Worm (Caenorhabditis elegans): ENCODE results near the gene sri-67.

The sri-67 gene

DNA sequence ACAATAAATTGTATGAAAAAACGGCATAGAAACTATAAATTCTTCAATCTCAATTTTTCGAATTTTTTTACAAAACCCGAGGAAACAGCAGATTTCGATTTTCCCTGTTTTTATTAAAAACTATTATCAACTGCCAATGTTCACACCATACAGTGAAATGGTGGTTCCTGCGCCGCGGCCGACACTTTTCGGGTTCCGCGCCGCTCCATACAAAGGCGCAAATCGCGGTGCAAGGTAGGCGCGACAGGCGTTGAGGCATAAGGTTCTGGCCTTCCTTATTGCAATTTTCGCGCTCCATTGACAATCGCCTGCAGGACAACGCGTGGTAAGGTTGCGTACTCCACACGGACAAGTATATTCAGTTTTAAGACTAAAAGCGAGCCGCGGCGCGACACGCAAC, 996 bp upstream of the sri-67 start:
- no peak for TF ChIP-seq nhr-237 (tag; optimal IDR thresholded peaks at IDR 0.05)
- no peak for TF ChIP-seq fkh-10 (GFP tag; optimal IDR thresholded peaks at IDR 0.05)
- no peak for TF ChIP-seq ceh-9 (tag; optimal IDR thresholded peaks at IDR 0.05)

- TF ChIP-seq egl-27 (tag; optimal IDR thresholded peaks at IDR 0.05): no peak
- TF ChIP-seq tbx-2 (tag; optimal IDR thresholded peaks at IDR 0.05): no peak
- TF ChIP-seq pqm-1 (tag; optimal IDR thresholded peaks at IDR 0.05): no peak
- no peak for TF ChIP-seq daf-12 (tag; optimal IDR thresholded peaks at IDR 0.05)
- no peak for TF ChIP-seq egl-5 (tag; optimal IDR thresholded peaks at IDR 0.05)
- TF ChIP-seq nhr-237 (tag; optimal IDR thresholded peaks at IDR 0.05): no peak
- TF ChIP-seq fkh-2 (tag; optimal IDR thresholded peaks at IDR 0.05): no peak
- no peak for TF ChIP-seq lin-39 (tag; optimal IDR thresholded peaks at IDR 0.05)
- TF ChIP-seq aly-2 (tag; optimal IDR thresholded peaks at IDR 0.05): no peak
- TF ChIP-seq skn-1 (tag; optimal IDR thresholded peaks at IDR 0.05): no peak
- TF ChIP-seq fos-1 (tag; optimal IDR thresholded peaks at IDR 0.05): no peak
- no peak for TF ChIP-seq elt-2 (tag; optimal IDR thresholded peaks at IDR 0.05)
- no peak for TF ChIP-seq nhr-28 (tag; optimal IDR thresholded peaks at IDR 0.05)
- no peak for TF ChIP-seq lsy-12 (tag; optimal IDR thresholded peaks at IDR 0.05)
- no peak for TF ChIP-seq fkh-10 (GFP tag; optimal IDR thresholded peaks at IDR 0.05)
- no peak for TF ChIP-seq pha-4 (tag; optimal IDR thresholded peaks at IDR 0.05)
- no peak for TF ChIP-seq nhr-76 (tag; optimal IDR thresholded peaks at IDR 0.05)
These were observed 6.3 kb downstream of the sri-67 start, which contains the start of gene Y60A3A.25 for ce11 chrV:19994093-19994492. Gene Y60A3A.25, minus strand, starts transcription at chrV:19994193.

DNA sequence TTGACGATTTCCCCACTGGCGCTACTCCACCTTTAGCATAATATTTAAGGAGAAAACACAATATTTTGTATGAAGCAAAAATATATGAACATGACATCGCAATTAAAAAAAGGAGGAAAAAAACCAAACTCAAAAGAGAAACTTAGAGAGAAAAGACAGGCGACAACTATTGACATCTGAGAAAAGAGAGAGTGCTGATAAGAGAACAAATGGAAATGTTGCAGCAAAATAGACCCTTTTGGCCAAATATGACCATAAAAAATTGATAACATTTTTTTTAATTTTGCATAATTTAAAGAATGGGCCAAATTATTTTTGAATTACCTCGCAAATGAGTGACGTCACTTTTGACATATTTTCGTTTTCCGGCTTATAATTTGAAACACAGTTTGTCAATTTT, 6.9 kb downstream of the sri-67 start:
- TF ChIP-seq elt-2 (tag; optimal IDR thresholded peaks at IDR 0.05) (peak; percentile 64), pqm-1 (tag; optimal IDR thresholded peaks at IDR 0.05) (peak; percentile 12), egl-27 (tag; optimal IDR thresholded peaks at IDR 0.05) (no peak)

- no peak for TF ChIP-seq lin-39 (tag; optimal IDR thresholded peaks at IDR 0.05)
- no peak for TF ChIP-seq ceh-82 (tag; optimal IDR thresholded peaks at IDR 0.05)
- TF ChIP-seq nhr-23 (tag; optimal IDR thresholded peaks at IDR 0.05): no peak
- no peak for TF ChIP-seq ceh-16 (tag; optimal IDR thresholded peaks at IDR 0.05)
- TF ChIP-seq nhr-67 (tag; optimal IDR thresholded peaks at IDR 0.05): no peak
- no peak for TF ChIP-seq egl-27 (tag; optimal IDR thresholded peaks at IDR 0.05)
- no peak for TF ChIP-seq nhr-237 (tag; optimal IDR thresholded peaks at IDR 0.05)
- no peak for TF ChIP-seq pha-4 (tag; optimal IDR thresholded peaks at IDR 0.05)
- no peak for TF ChIP-seq lin-15B (tag; optimal IDR thresholded peaks at IDR 0.05)
- no peak for TF ChIP-seq elt-3 (tag; optimal IDR thresholded peaks at IDR 0.05)
- TF ChIP-seq ZK546.5 (tag; optimal IDR thresholded peaks at IDR 0.05): no peak
- TF ChIP-seq elt-1 (tag; optimal IDR thresholded peaks at IDR 0.05): no peak
- TF ChIP-seq nhr-12 (tag; optimal IDR thresholded peaks at IDR 0.05): no peak
These were observed 9.7 kb downstream of the sri-67 start for ce11 chrV:19997481-19997880.

ce11 chrV:19998203-19998836, 10.5 kb downstream of the sri-67 start:
- TF ChIP-seq nhr-28 (tag; optimal IDR thresholded peaks at IDR 0.05) (no peak), ceh-28 (tag; optimal IDR thresholded peaks at IDR 0.05) (peak; percentile 78)

ce11 chrV:19999100-19999499, 11.3 kb downstream of the sri-67 start:
- TF ChIP-seq elt-3 (tag; optimal IDR thresholded peaks at IDR 0.05) (no peak), elt-1 (tag; optimal IDR thresholded peaks at IDR 0.05) (no peak), zag-1 (tag; optimal IDR thresholded peaks at IDR 0.05) (no peak), fkh-2 (tag; optimal IDR thresholded peaks at IDR 0.05) (no peak), hmg-11 (tag; optimal IDR thresholded peaks at IDR 0.05) (no peak), nhr-23 (tag; optimal IDR thresholded peaks at IDR 0.05) (no peak), mml-1 (tag; optimal IDR thresholded peaks at IDR 0.05) (no peak), elt-2 (tag; optimal IDR thresholded peaks at IDR 0.05) (no peak), sea-2 (GFP tag; optimal IDR thresholded peaks at IDR 0.05) (no peak), nhr-25 (tag; optimal IDR thresholded peaks at IDR 0.05) (no peak), nhr-67 (tag; optimal IDR thresholded peaks at IDR 0.05) (no peak), ZK546.5 (tag; optimal IDR thresholded peaks at IDR 0.05) (no peak), nhr-12 (tag; optimal IDR thresholded peaks at IDR 0.05) (no peak), lin-39 (tag; optimal IDR thresholded peaks at IDR 0.05) (no peak), aly-2 (tag; optimal IDR thresholded peaks at IDR 0.05) (no peak), lsy-12 (tag; optimal IDR thresholded peaks at IDR 0.05) (no peak), pha-4 (tag; optimal IDR thresholded peaks at IDR 0.05) (no peak), egl-27 (tag; optimal IDR thresholded peaks at IDR 0.05) (no peak)

Measured in whole organism, L3 larva.